Worm (Caenorhabditis elegans) whole organism, L1 larva: ENCODE data around the gene F40F9.10.

Source experiments
- C16A3.4 ChIP-seq: fragments of 150-350 bp; optimal IDR thresholded peaks from 2 replicates; lab custom pipeline; 2014; ENCODE audit warnings: missing biosample characterization, missing genetic modification characterization
- C34B4.2 ChIP-seq: sonication (generic microtip); optimal IDR thresholded peaks from 2 replicates; lab custom pipeline; 2017; ENCODE audit warnings: mild to moderate bottlenecking, missing genetic modification characterization, missing compliant biosample characterization
- ces-1 ChIP-seq: fragments of 150-350 bp; optimal IDR thresholded peaks from 2 replicates; lab custom pipeline; 2014; ENCODE audit warnings: missing biosample characterization, missing genetic modification reagents, missing genetic modification characterization
- dpl-1 ChIP-seq, 3 experiments: fragments of 150-350 bp in 2 of 3; sonication (generic microtip) in 1 of 3; optimal IDR thresholded peaks; 2 replicates each; lab custom pipeline; 2014 to 2017; ENCODE audit warnings: missing biosample characterization in 3 of 3, missing genetic modification characterization in 3 of 3, missing genetic modification reagents in 3 of 3
- dsc-1 ChIP-seq: sonication (generic microtip); optimal IDR thresholded peaks from 2 replicates; lab custom pipeline; 2016; ENCODE audit warnings: mild to moderate bottlenecking, missing genetic modification characterization, missing compliant biosample characterization
- efl-1 ChIP-seq, 4 experiments: fragments of 150-350 bp; optimal IDR thresholded peaks in 3 of 4; peaks in 1 of 4; 1 replicate in 1 of 4; 2 replicates in 3 of 4; lab custom pipeline; 2014; ENCODE audit warnings: missing biosample characterization in 2 of 4, missing genetic modification characterization in 2 of 4, missing genetic modification reagents in 2 of 4
- egl-27 ChIP-seq, 2 experiments: fragments of 150-350 bp in 1 of 2; sonication (generic microtip); optimal IDR thresholded peaks; 3 replicates each; lab custom pipeline; 2017 to 2018; ENCODE audit warnings: missing biosample characterization in 2 of 2, missing genetic modification characterization in 2 of 2, missing genetic modification reagents in 2 of 2
- elt-2 ChIP-seq: sonication (generic microtip); optimal IDR thresholded peaks from 2 replicates; lab custom pipeline; 2016; ENCODE audit warnings: missing genetic modification characterization, mild to moderate bottlenecking, inconsistent platforms, missing compliant biosample characterization, missing genetic modification reagents
- elt-3 ChIP-seq, 6 experiments: fragments of 150-350 bp in 1 of 6; sonication (generic microtip); optimal IDR thresholded peaks; 2 replicates each; lab custom pipeline; 2017 to 2018; ENCODE audit warnings: missing biosample characterization in 6 of 6, missing genetic modification characterization in 6 of 6, inconsistent platforms in 1 of 6
- fkh-10 ChIP-seq: sonication (generic microtip); optimal IDR thresholded peaks from 2 replicates; lab custom pipeline; 2017; ENCODE audit warnings: missing biosample characterization, missing genetic modification reagents, missing genetic modification characterization
- fkh-4 ChIP-seq: sonication (generic microtip); optimal IDR thresholded peaks from 2 replicates; lab custom pipeline; 2016; ENCODE audit warnings: missing compliant biosample characterization, missing genetic modification characterization, borderline replicate concordance
- grh-1 ChIP-seq: fragments of 200-800 bp; sonication (Bioruptor generic); IDR thresholded peaks from 2 replicates; pipeline ENCODE4 v1.3.6; 2022; ENCODE audit warnings: missing genetic modification reagents, missing genetic modification characterization, missing compliant biosample characterization
- isw-1 ChIP-seq: fragments of 200-800 bp; sonication (Bioruptor generic); IDR thresholded peaks from 2 replicates; pipeline ENCODE4 v1.3.6; 2022; ENCODE audit warnings: missing genetic modification characterization, missing compliant biosample characterization
- jun-1 ChIP-seq: fragments of 150-350 bp; optimal IDR thresholded peaks from 2 replicates; lab custom pipeline; 2014; ENCODE audit warnings: missing biosample characterization, missing genetic modification reagents, missing genetic modification characterization
- lin-14 ChIP-seq: fragments of 200-800 bp; sonication (Bioruptor generic); optimal IDR thresholded peaks from 2 replicates; lab custom pipeline; 2018; ENCODE audit warnings: mild to moderate bottlenecking, missing genetic modification characterization, moderate library complexity, missing compliant biosample characterization
- lin-35 ChIP-seq, 2 experiments: fragments of 150-350 bp; optimal IDR thresholded peaks; 2 replicates each; lab custom pipeline; 2014; ENCODE audit warnings: missing biosample characterization in 2 of 2, missing genetic modification characterization in 2 of 2, missing genetic modification reagents in 2 of 2
- lin-39 ChIP-seq: fragments of 150-350 bp; optimal IDR thresholded peaks from 2 replicates; lab custom pipeline; 2014; ENCODE audit warnings: missing biosample characterization, missing genetic modification reagents, missing genetic modification characterization
- mab-9 ChIP-seq: fragments of 200-800 bp; sonication (Bioruptor generic); IDR thresholded peaks from 2 replicates; pipeline ENCODE4 v1.3.6; 2022; ENCODE audit warnings: missing genetic modification reagents, missing genetic modification characterization, missing compliant biosample characterization
- nhr-20 ChIP-seq: sonication (generic microtip); optimal IDR thresholded peaks from 2 replicates; lab custom pipeline; 2016; ENCODE audit warnings: mild to moderate bottlenecking, missing genetic modification characterization, missing compliant biosample characterization
- pag-3 ChIP-seq: sonication (generic microtip); optimal IDR thresholded peaks from 2 replicates; lab custom pipeline; 2017; ENCODE audit warnings: missing genetic modification characterization, mild to moderate bottlenecking, missing compliant biosample characterization, antibody characterized with exemption, borderline replicate concordance; ENCODE audit not compliant: insufficient read depth
- pax-3 ChIP-seq: fragments of 200-800 bp; sonication (Bioruptor generic); optimal IDR thresholded peaks from 2 replicates; lab custom pipeline; 2018; ENCODE audit warnings: mild to moderate bottlenecking, missing genetic modification characterization, moderate library complexity, missing compliant biosample characterization
- sox-4 ChIP-seq: sonication (generic microtip); optimal IDR thresholded peaks from 2 replicates; lab custom pipeline; 2016; ENCODE audit warnings: missing genetic modification characterization, missing compliant biosample characterization
- sptf-1 ChIP-seq: fragments of 150-350 bp; optimal IDR thresholded peaks from 2 replicates; lab custom pipeline; 2014; ENCODE audit warnings: missing biosample characterization, missing genetic modification characterization
- tlp-1 ChIP-seq: fragments of 150-350 bp; optimal IDR thresholded peaks from 2 replicates; lab custom pipeline; 2014; ENCODE audit warnings: missing biosample characterization, missing genetic modification characterization
- unc-62 ChIP-seq: fragments of 150-350 bp; optimal IDR thresholded peaks from 2 replicates; lab custom pipeline; 2014; ENCODE audit warnings: missing biosample characterization, missing genetic modification reagents, missing genetic modification characterization
- zag-1 ChIP-seq: fragments of 150-350 bp; optimal IDR thresholded peaks from 2 replicates; lab custom pipeline; 2014; ENCODE audit warnings: missing biosample characterization, missing genetic modification characterization
- zip-4 ChIP-seq: fragments of 200-800 bp; sonication (Bioruptor generic); optimal IDR thresholded peaks from 2 replicates; lab custom pipeline; 2018; ENCODE audit warnings: mild to moderate bottlenecking, missing genetic modification characterization, moderate library complexity, missing compliant biosample characterization
- ztf-11 ChIP-seq, 2 experiments: sonication (generic microtip); optimal IDR thresholded peaks; 2 replicates each; lab custom pipeline; 2016 to 2017; ENCODE audit warnings: missing genetic modification characterization in 2 of 2, missing biosample characterization in 1 of 2, missing compliant biosample characterization in 1 of 2

F40F9.10 gene

ce11 chrV:9680260-9680659 lies 33.2 kb downstream of the F40F9.10 start:
- TF ChIP-seq efl-1 (optimal IDR thresholded peaks at IDR 0.05; lab: Kevin White, UChicago) (no peak), efl-1 (GFP tag; optimal IDR thresholded peaks at IDR 0.05 in 1 of 2; lab: Kevin White, UChicago) (peak in 1 of 2 experiments; percentile 38), egl-27 (tag; optimal IDR thresholded peaks at IDR 0.05; lab: Kevin White, UChicago) (no peak)
- TF ChIP-seq, all 84 proteins: peak for 1

- no peak for TF ChIP-seq pax-3 (tag; lab: Kevin White, UChicago)
- TF ChIP-seq ztf-11 (tag; optimal IDR thresholded peaks at IDR 0.05; lab: Kevin White, UChicago) = no peak
- no peak for TF ChIP-seq nhr-20 (tag; lab: Kevin White, UChicago)
Measured at ce11 chrV:9679166-9679565, 34.3 kb downstream of the F40F9.10 start, which contains the start of gene ZK287.9. ZK287.9 (plus strand) TSS chrV:9679357.

ce11 chrV:9677977-9678376 lies 35.5 kb downstream of the F40F9.10 start, which contains the start of gene cthd-1:
cthd-1 (plus strand) TSS chrV:9678277.
- TF ChIP-seq lin-39 (tag; lab: Kevin White, UChicago) (no peak), fkh-10 (no peak), zag-1 (tag; lab: Kevin White, UChicago) (no peak), elt-3 (tag; optimal IDR thresholded peaks at IDR 0.05; lab: Kevin White, UChicago) (no peak), C34B4.2 (tag; lab: Kevin White, UChicago) (no peak), jun-1 (no peak), C16A3.4 (tag; lab: Kevin White, UChicago) (no peak), isw-1 (no peak), sptf-1 (tag; lab: Kevin White, UChicago) (no peak), unc-62 (GFP tag; lab: Kevin White, UChicago) (no peak), tlp-1 (tag; lab: Kevin White, UChicago) (no peak), pag-3 (tag; lab: Kevin White, UChicago) (no peak), ztf-11 (tag; optimal IDR thresholded peaks at IDR 0.05; lab: Kevin White, UChicago) (no peak), grh-1 (GFP tag; lab: Robert Waterston, UW) (no peak), zip-4 (GFP tag; lab: Kevin White, UChicago) (no peak), ces-1 (no peak), sox-4 (tag; lab: Kevin White, UChicago) (no peak), fkh-4 (tag; lab: Kevin White, UChicago) (no peak)

ce11 chrV:9673199-9673843 lies 40.1 kb downstream of the F40F9.10 start, which contains the start of gene sulp-8:
sulp-8 (minus strand) TSS chrV:9673667.
- TF ChIP-seq lin-35 (GFP tag; optimal IDR thresholded peaks at IDR 0.05; lab: Kevin White, UChicago) (peak in 1 of 2 experiments; percentile 13), elt-2 (tag; lab: Kevin White, UChicago) (peak; percentile 33), mab-9 (GFP tag; lab: Robert Waterston, UW) (no peak), dpl-1 (GFP tag; optimal IDR thresholded peaks at IDR 0.05; lab: Kevin White, UChicago) (peak in 1 of 3 experiments; percentile 12)
- TF ChIP-seq, all 84 proteins: peak for 3

- peak; percentile 49 for TF ChIP-seq elt-2 (tag; lab: Kevin White, UChicago)
- TF ChIP-seq pag-3 (tag; lab: Kevin White, UChicago) = no peak
- TF ChIP-seq fkh-10 = no peak
- TF ChIP-seq lin-14 (GFP tag; lab: Kevin White, UChicago) = no peak
Measured at ce11 chrV:9672495-9672894, 40.9 kb downstream of the F40F9.10 start.

ce11 chrV:9666394-9666793 lies 47.0 kb downstream of the F40F9.10 start, which contains the start of gene ZK287.1:
ZK287.1 (plus strand) TSS chrV:9666694.
- TF ChIP-seq dsc-1 = no peak
- peak; percentile 49 for TF ChIP-seq lin-14 (GFP tag; lab: Kevin White, UChicago)
